Fruit fly (Drosophila melanogaster) whole organism, prepupa: ENCODE results near the gene CG34132.

Experiments used
- Blimp-1 ChIP-seq: fragments of 200-800 bp; sonication (Bioruptor generic); optimal IDR thresholded peaks from 3 replicates; lab custom pipeline; 2017; ENCODE audit warnings: missing biosample characterization, missing genetic modification characterization, mild to moderate bottlenecking, moderate library complexity, missing genetic modification reagents
- CG10631 ChIP-seq: fragments of 200-800 bp; sonication (Bioruptor generic); optimal IDR thresholded peaks from 2 replicates; lab custom pipeline; 2016; ENCODE audit warnings: missing biosample characterization, missing genetic modification characterization
- CG11294 ChIP-seq: fragments of 200-800 bp; sonication (Bioruptor generic); IDR thresholded peaks from 2 replicates; pipeline ENCODE4 v1.3.6; 2022; ENCODE audit warnings: missing biosample characterization, missing genetic modification characterization
- CG11902 ChIP-seq: fragments of 200-800 bp; sonication (Bioruptor generic); optimal IDR thresholded peaks from 3 replicates; lab custom pipeline; 2016; ENCODE audit warnings: missing biosample characterization, missing genetic modification characterization
- CG15336 ChIP-seq: fragments of 200-800 bp; sonication (Bioruptor generic); IDR thresholded peaks from 2 replicates; pipeline ENCODE4 v1.3.6; 2022; ENCODE audit warnings: missing biosample characterization, missing genetic modification characterization
- CG1621 ChIP-seq: fragments of 200-800 bp; sonication (Bioruptor generic); optimal IDR thresholded peaks from 3 replicates; lab custom pipeline; 2018; ENCODE audit warnings: missing biosample characterization, mild to moderate bottlenecking, missing genetic modification characterization
- CG16779 ChIP-seq: fragments of 200-800 bp; sonication (Bioruptor generic); optimal IDR thresholded peaks from 3 replicates; lab custom pipeline; 2017; ENCODE audit warnings: missing biosample characterization, mild to moderate bottlenecking, missing genetic modification characterization
- CG3032 ChIP-seq: fragments of 200-800 bp; optimal IDR thresholded peaks from 2 replicates; lab custom pipeline; 2019; ENCODE audit warnings: missing biosample characterization, mild to moderate bottlenecking, missing genetic modification characterization, moderate library complexity
- CG31627 ChIP-seq: fragments of 200-800 bp; sonication (Bioruptor generic); optimal IDR thresholded peaks from 3 replicates; lab custom pipeline; 2016; ENCODE audit warnings: missing biosample characterization, missing genetic modification characterization
- CG34406 ChIP-seq: fragments of 200-800 bp; sonication (Bioruptor generic); optimal IDR thresholded peaks from 3 replicates; lab custom pipeline; 2016; ENCODE audit warnings: missing biosample characterization, missing genetic modification characterization
- CG3919 ChIP-seq: fragments of 200-800 bp; sonication (Bioruptor generic); optimal IDR thresholded peaks from 3 replicates; lab custom pipeline; 2016; ENCODE audit warnings: missing biosample characterization, missing genetic modification characterization
- CG6163 ChIP-seq: fragments of 200-800 bp; sonication (Bioruptor generic); IDR thresholded peaks from 3 replicates; pipeline ENCODE4 v1.3.6; 2022; ENCODE audit warnings: missing biosample characterization, missing genetic modification characterization
- CG6808 ChIP-seq: fragments of 200-800 bp; sonication (Bioruptor generic); optimal IDR thresholded peaks from 3 replicates; lab custom pipeline; 2017; ENCODE audit warnings: missing biosample characterization, missing genetic modification characterization, mild to moderate bottlenecking, moderate library complexity, missing genetic modification reagents
- CG6854 ChIP-seq: fragments of 200-800 bp; sonication (Bioruptor generic); optimal IDR thresholded peaks from 2 replicates; lab custom pipeline; 2017; ENCODE audit warnings: missing biosample characterization, mild to moderate bottlenecking, missing genetic modification characterization
- CG7368 ChIP-seq: fragments of 200-800 bp; sonication (Bioruptor generic); optimal IDR thresholded peaks from 3 replicates; lab custom pipeline; 2016; ENCODE audit warnings: missing biosample characterization, missing genetic modification characterization
- CG8119 ChIP-seq: fragments of 200-800 bp; sonication (Bioruptor generic); IDR thresholded peaks from 3 replicates; pipeline ENCODE4 v1.3.6; 2022; ENCODE audit warnings: missing biosample characterization, missing genetic modification characterization
- CG8319 ChIP-seq: fragments of 200-800 bp; sonication (Bioruptor generic); optimal IDR thresholded peaks from 3 replicates; lab custom pipeline; 2016; ENCODE audit warnings: missing biosample characterization, missing genetic modification characterization
- CG8632 ChIP-seq: fragments of 200-800 bp; sonication (Bioruptor generic); optimal IDR thresholded peaks from 3 replicates; lab custom pipeline; 2016; ENCODE audit warnings: missing biosample characterization, missing genetic modification characterization
- CG9139 ChIP-seq: fragments of 200-800 bp; sonication (Bioruptor generic); optimal IDR thresholded peaks from 3 replicates; lab custom pipeline; 2017; ENCODE audit warnings: missing biosample characterization, mild to moderate bottlenecking, missing genetic modification characterization
- Eip93F ChIP-seq: fragments of 200-800 bp; sonication (Bioruptor generic); optimal IDR thresholded peaks from 2 replicates; lab custom pipeline; 2016; ENCODE audit warnings: missing biosample characterization, mild to moderate bottlenecking, missing genetic modification characterization
- Ets21C ChIP-seq: fragments of 200-800 bp; sonication (Bioruptor generic); optimal IDR thresholded peaks from 3 replicates; lab custom pipeline; 2016; ENCODE audit warnings: missing biosample characterization, missing genetic modification characterization
- Ets96B ChIP-seq: fragments of 200-800 bp; optimal IDR thresholded peaks from 2 replicates; lab custom pipeline; 2019; ENCODE audit warnings: missing biosample characterization, mild to moderate bottlenecking, missing genetic modification characterization, moderate library complexity
- Hr38 ChIP-seq: sonication (Bioruptor generic); optimal IDR thresholded peaks from 2 replicates; lab custom pipeline; 2016; ENCODE audit warnings: missing biosample characterization, missing genetic modification characterization
- Hr4 ChIP-seq: fragments of 200-800 bp; sonication (Bioruptor generic); optimal IDR thresholded peaks from 3 replicates; lab custom pipeline; 2016; ENCODE audit warnings: missing biosample characterization, missing genetic modification characterization
- Sox102F ChIP-seq: fragments of 200-800 bp; sonication (Bioruptor generic); optimal IDR thresholded peaks from 2 replicates; lab custom pipeline; 2016; ENCODE audit warnings: missing biosample characterization, mild to moderate bottlenecking, missing genetic modification characterization
- Sox15 ChIP-seq: fragments of 200-800 bp; sonication (Bioruptor generic); optimal IDR thresholded peaks from 3 replicates; lab custom pipeline; 2016; ENCODE audit warnings: missing biosample characterization, missing genetic modification characterization
- achi ChIP-seq: fragments of 200-800 bp; sonication (Bioruptor generic); optimal IDR thresholded peaks from 3 replicates; lab custom pipeline; 2016; ENCODE audit warnings: missing biosample characterization, missing genetic modification characterization
- acj6 ChIP-seq: fragments of 200-800 bp; sonication (Bioruptor generic); optimal IDR thresholded peaks from 3 replicates; lab custom pipeline; 2016; ENCODE audit warnings: missing biosample characterization, missing genetic modification characterization
- dsx ChIP-seq: fragments of 200-800 bp; optimal IDR thresholded peaks from 3 replicates; lab custom pipeline; 2019; ENCODE audit warnings: missing biosample characterization, mild to moderate bottlenecking, missing genetic modification characterization, moderate library complexity; ENCODE audit not compliant: poor library complexity, severe bottlenecking
- eg ChIP-seq: fragments of 200-800 bp; sonication (Bioruptor generic); IDR thresholded peaks from 3 replicates; pipeline ENCODE4 v1.3.6; 2022; ENCODE audit warnings: missing biosample characterization, missing genetic modification characterization
- esn ChIP-seq: fragments of 200-800 bp; sonication (Bioruptor generic); optimal IDR thresholded peaks from 2 replicates; lab custom pipeline; 2016; ENCODE audit warnings: missing biosample characterization, mild to moderate bottlenecking, missing genetic modification characterization, moderate library complexity
- fd59A ChIP-seq: fragments of 200-800 bp; sonication (Bioruptor generic); optimal IDR thresholded peaks from 2 replicates; lab custom pipeline; 2017; ENCODE audit warnings: missing biosample characterization, mild to moderate bottlenecking, missing genetic modification characterization, missing genetic modification reagents
- fd85E ChIP-seq: fragments of 200-800 bp; sonication (Bioruptor generic); optimal IDR thresholded peaks from 3 replicates; lab custom pipeline; 2016; ENCODE audit warnings: missing biosample characterization, missing genetic modification characterization
- fkh ChIP-seq: fragments of 200-800 bp; sonication (Bioruptor generic); optimal IDR thresholded peaks from 3 replicates; lab custom pipeline; 2017; ENCODE audit warnings: missing biosample characterization, mild to moderate bottlenecking, missing genetic modification characterization, moderate library complexity
- lz ChIP-seq: fragments of 200-800 bp; sonication (Bioruptor generic); optimal IDR thresholded peaks from 3 replicates; lab custom pipeline; 2016; ENCODE audit warnings: missing biosample characterization, missing genetic modification characterization
- net ChIP-seq: fragments of 200-800 bp; sonication (Bioruptor generic); optimal IDR thresholded peaks from 3 replicates; lab custom pipeline; 2016; ENCODE audit warnings: missing biosample characterization, missing genetic modification characterization
- pdm3 ChIP-seq: fragments of 200-800 bp; sonication (Bioruptor generic); optimal IDR thresholded peaks from 3 replicates; lab custom pipeline; 2016; ENCODE audit warnings: missing biosample characterization, missing genetic modification characterization
- spab ChIP-seq: fragments of 200-800 bp; sonication (Bioruptor generic); optimal IDR thresholded peaks from 2 replicates; lab custom pipeline; 2017; ENCODE audit warnings: missing biosample characterization, mild to moderate bottlenecking, missing genetic modification characterization, missing genetic modification reagents
- ss ChIP-seq, 2 experiments: fragments of 200-800 bp; sonication (Bioruptor generic); optimal IDR thresholded peaks; 2 replicates in 1 of 2; 3 replicates in 1 of 2; lab custom pipeline; 2017 to 2018; ENCODE audit warnings: mild to moderate bottlenecking in 2 of 2, missing biosample characterization in 2 of 2, missing genetic modification characterization in 2 of 2, moderate library complexity in 1 of 2
- svp ChIP-seq: fragments of 200-800 bp; sonication (Bioruptor generic); peaks from one replicate; lab custom pipeline; 2016; ENCODE audit warnings: missing biosample characterization, missing genetic modification characterization
- topi ChIP-seq: fragments of 200-800 bp; sonication (Bioruptor generic); optimal IDR thresholded peaks from 3 replicates; lab custom pipeline; 2016; ENCODE audit warnings: missing biosample characterization, missing genetic modification characterization

Gene CG34132

dm6 chr2L:7879292-7879894 is 5.9 kb upstream of the CG34132 start, which contains the start of gene spz3 (continued):
- TF ChIP-seq CG10631 (GFP tag; lab: Kevin White, UChicago) (no peak), Sox15 (GFP tag; lab: Kevin White, UChicago) (no peak), CG11294 (GFP tag; lab: Robert Waterston, UW) (no peak), CG3919 (GFP tag; lab: Kevin White, UChicago) (peak; percentile 42), eg (GFP tag; lab: Robert Waterston, UW) (peak; percentile 90), CG3032 (tag; lab: Kevin White, UChicago) (peak; percentile 53), CG16779 (tag; lab: Kevin White, UChicago) (peak; percentile 87), pdm3 (GFP tag; lab: Kevin White, UChicago) (peak; percentile 53), CG8632 (GFP tag; lab: Kevin White, UChicago) (peak; percentile 55)

dm6 chr2L:7880458-7880857 is 4.8 kb upstream of the CG34132 start:
- TF ChIP-seq CG6854 (GFP tag; lab: Kevin White, UChicago) = peak; percentile 70
- TF ChIP-seq fd59A (GFP tag; lab: Kevin White, UChicago) = no peak
- no peak for TF ChIP-seq Hr4 (GFP tag; lab: Kevin White, UChicago)
- peak; percentile 8 for TF ChIP-seq Ets96B
- TF ChIP-seq acj6 = no peak
- TF ChIP-seq CG8119 (GFP tag; lab: Robert Waterston, UW) = no peak
- no peak for TF ChIP-seq topi (GFP tag; lab: Kevin White, UChicago)
- TF ChIP-seq Hr38 (GFP tag; lab: Kevin White, UChicago) = no peak
- TF ChIP-seq net = no peak
- TF ChIP-seq Sox15 (GFP tag; lab: Kevin White, UChicago) = no peak
- no peak for TF ChIP-seq Eip93F (GFP tag; lab: Kevin White, UChicago)
- peak; percentile 49; the same call in 2 of the 3 replicates for TF ChIP-seq CG6163 (GFP tag; lab: Robert Waterston, UW)
- no peak for TF ChIP-seq esn (GFP tag; lab: Kevin White, UChicago)
- no peak for TF ChIP-seq Ets21C (GFP tag; lab: Kevin White, UChicago)
- TF ChIP-seq CG1621 = peak; percentile 12
- no peak for TF ChIP-seq CG15336 (GFP tag; lab: Robert Waterston, UW)
- peak; percentile 96 for TF ChIP-seq Blimp-1 (GFP tag; lab: Kevin White, UChicago)
- TF ChIP-seq CG11294 (GFP tag; lab: Robert Waterston, UW) = no peak
- TF ChIP-seq CG7368 (GFP tag; lab: Kevin White, UChicago) = no peak
- no peak for TF ChIP-seq lz (GFP tag; lab: Kevin White, UChicago)
- TF ChIP-seq svp (GFP tag; lab: Kevin White, UChicago) = no peak
- no peak for TF ChIP-seq fkh (GFP tag; lab: Kevin White, UChicago)
- no peak for TF ChIP-seq CG11902 (GFP tag; lab: Kevin White, UChicago)
- TF ChIP-seq fd85E (GFP tag; lab: Kevin White, UChicago) = no peak
- no peak for TF ChIP-seq pdm3 (GFP tag; lab: Kevin White, UChicago)
- no peak for TF ChIP-seq CG31627
- TF ChIP-seq eg (GFP tag; lab: Robert Waterston, UW) = peak; percentile 53; the same call in 1 of the 3 replicates
- TF ChIP-seq ss (GFP tag; optimal IDR thresholded peaks at IDR 0.05; lab: Kevin White, UChicago) = peak; percentile 40 to 60
- TF ChIP-seq spab (GFP tag; lab: Kevin White, UChicago) = no peak
- no peak for TF ChIP-seq achi (GFP tag; lab: Kevin White, UChicago)
- TF ChIP-seq dsx (GFP tag; lab: Kevin White, UChicago) = peak; percentile 40
- TF ChIP-seq Sox102F (GFP tag; lab: Kevin White, UChicago) = no peak
- peak; percentile 61 for TF ChIP-seq CG9139
- TF ChIP-seq CG34406 (GFP tag; lab: Kevin White, UChicago) = no peak
- TF ChIP-seq CG8319 (GFP tag; lab: Kevin White, UChicago) = no peak
- TF ChIP-seq CG6808 = peak; percentile 32
